Fruit fly (Drosophila melanogaster) whole organism, wandering third instar larva: ENCODE measurements around the gene Asciz.

Experiments used
- Abd-B ChIP-seq: fragments of >200 bp; optimal IDR thresholded peaks from 2 replicates; lab custom pipeline; 2017; ENCODE audit warnings: missing biosample characterization, missing genetic modification characterization
- CG32264 ChIP-seq: fragments of 200-800 bp; sonication (Bioruptor generic); optimal IDR thresholded peaks from 2 replicates; lab custom pipeline; 2016; ENCODE audit warnings: missing biosample characterization, missing genetic modification characterization
- CG9705 ChIP-seq: fragments of 200-800 bp; sonication (Bioruptor generic); optimal IDR thresholded peaks from 2 replicates; lab custom pipeline; 2018; ENCODE audit warnings: missing biosample characterization, mild to moderate bottlenecking, missing genetic modification characterization
- Dfd ChIP-seq: fragments of >200 bp; optimal IDR thresholded peaks from 2 replicates; lab custom pipeline; 2017; ENCODE audit warnings: missing biosample characterization, missing genetic modification characterization
- Dif ChIP-seq: fragments of 200-275, 200-300 bp; sonication (Bioruptor generic); optimal IDR thresholded peaks from 2 replicates; lab custom pipeline; 2018; ENCODE audit warnings: missing biosample characterization, missing genetic modification characterization; ENCODE audit not compliant: partially characterized antibody
- GATAd ChIP-seq: sonication (Bioruptor generic); optimal IDR thresholded peaks from 2 replicates; lab custom pipeline; 2016; ENCODE audit warnings: missing biosample characterization, missing genetic modification characterization
- HLH106 ChIP-seq: fragments of 200-800 bp; optimal IDR thresholded peaks from 3 replicates; lab custom pipeline; 2019; ENCODE audit warnings: missing biosample characterization, mild to moderate bottlenecking, missing genetic modification characterization, moderate library complexity
- Hnf4 ChIP-seq: fragments of 200-800 bp; sonication (Bioruptor generic); optimal IDR thresholded peaks from 2 replicates; lab custom pipeline; 2016; ENCODE audit warnings: missing biosample characterization, mild to moderate bottlenecking, missing genetic modification characterization
- Hr78 ChIP-seq: fragments of >200 bp; optimal IDR thresholded peaks from 2 replicates; lab custom pipeline; 2017; ENCODE audit warnings: missing biosample characterization, missing genetic modification characterization
- Hr83 ChIP-seq: fragments of 200-300 bp; sonication (Bioruptor generic); optimal IDR thresholded peaks from 2 replicates; lab custom pipeline; 2016; ENCODE audit warnings: missing biosample characterization, mild to moderate bottlenecking, missing genetic modification characterization, moderate library complexity; ENCODE audit not compliant: poor library complexity, severe bottlenecking
- Jra ChIP-seq: sonication (Bioruptor generic); optimal IDR thresholded peaks from 2 replicates; lab custom pipeline; 2016; ENCODE audit warnings: missing biosample characterization, missing genetic modification characterization
- Myc ChIP-seq: fragments of >200 bp; optimal IDR thresholded peaks from 2 replicates; lab custom pipeline; 2017
- N ChIP-seq: fragments of >200 bp; optimal IDR thresholded peaks from 2 replicates; lab custom pipeline; 2018; ENCODE audit warnings: missing biosample characterization, missing external identifiers, missing genetic modification characterization
- OdsH ChIP-seq: fragments of 200-800 bp; sonication (Bioruptor generic); optimal IDR thresholded peaks from 2 replicates; lab custom pipeline; 2016; ENCODE audit warnings: missing biosample characterization, mild to moderate bottlenecking, missing genetic modification characterization
- Rel ChIP-seq, 2 experiments: fragments of 200-800 bp; sonication (Bioruptor generic) in 1 of 2; optimal IDR thresholded peaks; 2 replicates in 1 of 2; 3 replicates in 1 of 2; lab custom pipeline; 2016 to 2019; ENCODE audit warnings: mild to moderate bottlenecking in 2 of 2, missing biosample characterization in 2 of 2, missing genetic modification characterization in 2 of 2, moderate library complexity in 1 of 2
- Sp1 ChIP-seq: fragments of 200-800 bp; sonication (Bioruptor generic); optimal IDR thresholded peaks from 3 replicates; lab custom pipeline; 2019; ENCODE audit warnings: missing biosample characterization, mild to moderate bottlenecking, missing genetic modification characterization, moderate library complexity
- Vsx2 ChIP-seq: fragments of 200-300, 225-300 bp; sonication (Bioruptor generic); optimal IDR thresholded peaks from 2 replicates; lab custom pipeline; 2018; ENCODE audit warnings: missing biosample characterization, missing genetic modification characterization; ENCODE audit not compliant: partially characterized antibody
- brk ChIP-seq: fragments of 200-800 bp; sonication (Bioruptor generic); optimal IDR thresholded peaks from 2 replicates; lab custom pipeline; 2016; ENCODE audit warnings: missing biosample characterization, mild to moderate bottlenecking, missing genetic modification characterization
- dl ChIP-seq, 2 experiments: fragments of 175-275, 200-275 bp in 1 of 2; fragments of 200-275 bp in 1 of 2; sonication (Bioruptor generic); optimal IDR thresholded peaks; lab custom pipeline; 2018; ENCODE audit warnings: mild to moderate bottlenecking in 2 of 2, missing biosample characterization in 2 of 2, missing genetic modification characterization in 2 of 2, moderate library complexity in 2 of 2; ENCODE audit not compliant: partially characterized antibody in 2 of 2, insufficient read depth in 1 of 2
- dmrt93B ChIP-seq: fragments of 200-800 bp; sonication (Bioruptor generic); optimal IDR thresholded peaks from 2 replicates; lab custom pipeline; 2018; ENCODE audit warnings: missing biosample characterization, mild to moderate bottlenecking, missing genetic modification characterization
- dsf ChIP-seq: sonication (Bioruptor generic); optimal IDR thresholded peaks from 2 replicates; lab custom pipeline; 2016; ENCODE audit warnings: missing biosample characterization, missing genetic modification characterization, borderline replicate concordance
- ey ChIP-seq: fragments of 200-800 bp; sonication (Bioruptor generic); optimal IDR thresholded peaks from 2 replicates; lab custom pipeline; 2016; ENCODE audit warnings: missing biosample characterization, missing genetic modification characterization
- foxo ChIP-seq, 2 experiments: fragments of 200-800 bp; sonication (Bioruptor generic); optimal IDR thresholded peaks; 2 replicates in 1 of 2; 3 replicates in 1 of 2; lab custom pipeline; 2016 to 2017; ENCODE audit warnings: missing biosample characterization in 2 of 2, missing genetic modification characterization in 2 of 2
- fru ChIP-seq: fragments of 200-800 bp; sonication (Bioruptor generic); optimal IDR thresholded peaks from 3 replicates; lab custom pipeline; 2016; ENCODE audit warnings: missing biosample characterization, mild to moderate bottlenecking, missing genetic modification characterization
- h ChIP-seq: fragments of 200-800 bp; sonication (Bioruptor generic); optimal IDR thresholded peaks from 3 replicates; lab custom pipeline; 2016; ENCODE audit warnings: missing biosample characterization, mild to moderate bottlenecking, missing genetic modification characterization
- jim ChIP-seq: fragments of 175-275, 200-325 bp; sonication (Bioruptor generic); optimal IDR thresholded peaks from 2 replicates; lab custom pipeline; 2016; ENCODE audit warnings: missing biosample characterization, mild to moderate bottlenecking, missing genetic modification characterization
- lola ChIP-seq: fragments of >200 bp; optimal IDR thresholded peaks from 2 replicates; lab custom pipeline; 2017; ENCODE audit warnings: missing biosample characterization, missing genetic modification characterization
- pan ChIP-seq: fragments of >200 bp; optimal IDR thresholded peaks from 2 replicates; lab custom pipeline; 2017
- psq ChIP-seq: fragments of 200-800 bp; sonication (Bioruptor generic); optimal IDR thresholded peaks from 3 replicates; lab custom pipeline; 2017; ENCODE audit warnings: missing biosample characterization, mild to moderate bottlenecking, missing genetic modification characterization, moderate library complexity
- rgr ChIP-seq: fragments of 200-800 bp; sonication (Bioruptor generic); optimal IDR thresholded peaks from 3 replicates; lab custom pipeline; 2016; ENCODE audit warnings: missing biosample characterization, mild to moderate bottlenecking, missing genetic modification characterization
- sv ChIP-seq: fragments of 200-800 bp; sonication (Bioruptor generic); optimal IDR thresholded peaks from 3 replicates; lab custom pipeline; 2016; ENCODE audit warnings: missing biosample characterization, missing genetic modification characterization
- tai ChIP-seq: sonication (Bioruptor generic); optimal IDR thresholded peaks from 2 replicates; lab custom pipeline; 2016; ENCODE audit warnings: missing biosample characterization, missing genetic modification characterization
- woc ChIP-seq: sonication (Bioruptor generic); optimal IDR thresholded peaks from 2 replicates; lab custom pipeline; 2016; ENCODE audit warnings: missing biosample characterization, mild to moderate bottlenecking, missing genetic modification characterization

Asciz gene

DNA sequence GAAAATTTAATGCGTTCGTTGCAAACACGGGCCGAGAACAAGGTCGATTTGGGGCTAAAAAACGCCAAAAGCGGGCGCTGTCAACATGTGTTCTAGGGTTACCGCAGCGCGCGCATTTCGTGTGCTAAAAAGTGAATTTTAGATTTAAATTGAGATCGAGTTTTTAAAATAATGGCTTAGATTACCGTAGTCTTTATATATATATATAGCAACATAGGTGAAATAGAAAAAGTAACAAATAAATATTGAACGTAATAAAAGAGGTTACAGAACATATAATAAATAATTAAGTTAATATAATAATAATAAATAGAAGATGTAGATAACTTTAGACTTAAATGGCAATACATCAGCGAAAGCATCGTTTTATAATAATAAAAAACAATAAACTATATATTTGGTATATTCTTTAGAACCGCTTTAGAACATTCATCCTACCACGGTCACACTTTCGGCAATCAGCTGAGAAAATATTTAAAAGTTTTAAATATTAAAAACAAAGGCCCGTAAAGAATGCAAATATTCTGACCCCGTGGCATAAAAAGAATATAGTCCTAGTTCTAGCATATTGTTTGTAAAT, 22.6 kb downstream of the Asciz start, which contains the start of the genes CG11537 and Alg2:
Gene CG11537, minus strand, starts transcription at position 75 of the 580 bp plus-strand sequence.
Gene Alg2, plus strand, starts transcription at position 426 of the 580 bp plus-strand sequence.
- no peak for TF ChIP-seq OdsH (GFP tag; lab: Kevin White, UChicago)
- no peak for TF ChIP-seq Vsx2 (GFP tag; lab: Kevin White, UChicago)
- peak; percentile 0 for TF ChIP-seq psq (GFP tag; lab: Kevin White, UChicago)
- no peak for TF ChIP-seq dl (GFP tag; optimal IDR thresholded peaks at IDR 0.05; lab: Kevin White, UChicago; ENCODE audit: insufficient read depth in 1 of 2, partially characterized antibody in 2 of 2)
- TF ChIP-seq Jra = no peak
- no peak for TF ChIP-seq N (GFP tag; lab: Kevin White, UChicago)
- peak; percentile 13 for TF ChIP-seq Sp1 (GFP tag; lab: Kevin White, UChicago)
- TF ChIP-seq CG32264 (GFP tag; lab: Kevin White, UChicago) = no peak
- TF ChIP-seq Hr83 (GFP tag; lab: Kevin White, UChicago) = no peak
- no peak for TF ChIP-seq woc
- no peak for TF ChIP-seq Dfd (GFP tag; lab: Kevin White, UChicago)
- no peak for TF ChIP-seq brk
- peak; percentile 35 for TF ChIP-seq Myc (lab: Kevin White, UChicago)
- TF ChIP-seq pan = no peak
- peak; percentile 22 for TF ChIP-seq HLH106 (tag; lab: Kevin White, UChicago)
- TF ChIP-seq Rel (GFP tag; optimal IDR thresholded peaks at IDR 0.05; lab: Kevin White, UChicago) = no peak
- TF ChIP-seq Rel (tag; optimal IDR thresholded peaks at IDR 0.05; lab: Kevin White, UChicago) = peak; percentile 4
- TF ChIP-seq tai (GFP tag; lab: Kevin White, UChicago) = no peak
- TF ChIP-seq dmrt93B = no peak
- TF ChIP-seq rgr (GFP tag; lab: Kevin White, UChicago) = peak; percentile 29
- TF ChIP-seq ey (GFP tag; lab: Kevin White, UChicago) = no peak
- TF ChIP-seq sv = no peak
- no peak for TF ChIP-seq GATAd (GFP tag; lab: Kevin White, UChicago)
- no peak for TF ChIP-seq lola (GFP tag; lab: Kevin White, UChicago)
- peak in 1 of 2 experiments; percentile 27 for TF ChIP-seq foxo (GFP tag; optimal IDR thresholded peaks at IDR 0.05; lab: Kevin White, UChicago)
- TF ChIP-seq dsf = no peak
- TF ChIP-seq, all 38 proteins: peak for 7

DNA sequence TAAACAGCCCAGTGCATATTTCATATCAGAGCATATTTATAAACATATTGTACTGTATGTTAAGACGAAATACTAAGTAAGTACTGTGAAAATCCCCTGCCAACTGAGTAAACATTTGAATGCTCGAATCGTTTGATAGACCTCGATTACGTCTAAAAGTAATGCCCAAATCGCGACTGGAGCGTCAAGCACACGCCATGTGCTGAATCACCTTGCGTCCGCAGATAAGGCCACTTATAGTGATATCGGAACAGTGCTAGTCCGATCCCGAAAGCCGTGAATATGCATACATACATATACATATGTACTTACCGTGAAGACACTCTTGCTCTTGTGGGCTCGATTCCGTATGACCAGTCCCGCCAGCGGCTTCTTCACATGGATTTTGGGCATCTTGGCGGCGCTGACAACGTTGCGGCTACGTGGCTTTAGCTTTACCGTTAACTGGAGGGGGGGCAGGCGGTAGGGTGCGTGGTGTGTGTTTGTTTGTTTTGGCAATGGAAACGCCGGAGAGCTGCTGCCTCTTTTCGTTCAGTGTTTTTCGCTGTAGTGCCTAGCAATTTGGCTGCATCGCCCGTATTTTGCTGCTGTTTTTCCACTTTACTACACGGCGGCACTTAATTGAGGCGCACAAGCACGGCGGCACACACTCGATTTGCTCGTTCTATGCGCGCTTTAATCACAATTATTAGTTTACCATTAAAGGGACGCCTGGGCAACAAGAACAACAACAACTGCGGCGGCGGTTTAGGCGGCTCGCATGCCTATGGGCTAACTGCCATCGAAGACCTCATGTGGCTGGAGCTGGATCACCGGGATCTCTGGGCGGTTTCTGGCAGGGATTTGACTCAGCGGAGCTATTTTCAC, 23.3 kb downstream of the Asciz start:
- TF ChIP-seq Rel (GFP tag; optimal IDR thresholded peaks at IDR 0.05; lab: Kevin White, UChicago) (no peak), Rel (tag; optimal IDR thresholded peaks at IDR 0.05; lab: Kevin White, UChicago) (peak; percentile 33), dl (GFP tag; optimal IDR thresholded peaks at IDR 0.05; lab: Kevin White, UChicago; ENCODE audit: insufficient read depth in 1 of 2, partially characterized antibody in 2 of 2) (no peak), Abd-B (GFP tag; lab: Kevin White, UChicago) (no peak), h (peak; percentile 61)

DNA sequence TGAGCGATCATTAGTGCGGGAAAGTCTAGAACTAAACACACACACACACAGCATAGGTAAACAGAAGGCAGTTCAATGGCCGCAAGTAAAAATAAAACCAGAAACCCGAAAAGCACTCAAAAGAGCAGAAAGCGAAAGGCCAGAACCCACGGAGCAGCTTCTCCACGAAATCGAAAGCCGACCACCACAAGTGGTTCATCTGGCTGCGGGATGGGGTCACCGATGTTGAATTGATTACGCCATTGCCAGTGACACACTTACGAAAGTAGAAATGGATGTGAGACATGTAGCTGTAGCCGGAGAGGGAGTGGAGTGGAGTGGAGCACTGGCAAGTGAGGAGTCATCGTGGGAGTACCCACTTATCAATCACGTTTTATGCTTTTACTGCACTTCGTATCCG, 24.6 kb downstream of the Asciz start:
- TF ChIP-seq GATAd (GFP tag; lab: Kevin White, UChicago) (no peak), Dif (no peak), pan (no peak), jim (GFP tag; lab: Kevin White, UChicago) (no peak), Hr78 (GFP tag; lab: Kevin White, UChicago) (no peak), lola (GFP tag; lab: Kevin White, UChicago) (no peak), N (GFP tag; lab: Kevin White, UChicago) (no peak), OdsH (GFP tag; lab: Kevin White, UChicago) (no peak), Vsx2 (GFP tag; lab: Kevin White, UChicago) (no peak), Hnf4 (GFP tag; lab: Kevin White, UChicago) (no peak), HLH106 (tag; lab: Kevin White, UChicago) (no peak), psq (GFP tag; lab: Kevin White, UChicago) (no peak), CG9705 (GFP tag; lab: Kevin White, UChicago) (no peak), fru (GFP tag; lab: Kevin White, UChicago) (no peak), woc (no peak), sv (no peak), dmrt93B (no peak), Dfd (GFP tag; lab: Kevin White, UChicago) (no peak)
